Fruit fly (Drosophila melanogaster): ENCODE measurements around the gene Dhc1.
A peak's percentile ranks its signal among the peaks of the same experiment; 100 is the strongest.

The Dhc1 gene

DNA sequence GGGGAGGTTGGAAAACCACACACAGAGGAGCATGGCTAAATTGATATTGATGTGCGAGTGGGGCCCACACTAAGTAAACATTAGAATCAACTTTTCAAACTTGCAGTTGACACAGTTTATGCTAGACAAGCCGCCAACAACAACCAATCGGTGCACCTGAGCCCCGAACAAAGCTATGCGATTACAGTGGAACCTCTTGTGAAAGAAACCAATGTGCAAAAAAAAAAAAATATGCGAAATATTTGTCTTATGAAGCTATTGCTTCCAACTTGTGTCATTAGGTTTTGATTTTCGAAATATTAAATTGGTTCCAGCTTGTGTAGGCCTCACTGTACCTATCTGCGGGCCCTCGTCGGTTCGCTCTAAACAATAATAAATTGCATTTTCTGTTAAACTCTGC, 56.1 kb downstream of the Dhc1 start (continued):
- TF ChIP-seq mld (GFP tag; IDR thresholded peaks at IDR 0.05; ENCODE audit: partially characterized antibody) = no peak
- peak; percentile 76 for TF ChIP-seq Nf-YA (GFP tag; IDR thresholded peaks at IDR 0.05)
- TF ChIP-seq CG8388 (GFP tag; optimal IDR thresholded peaks at IDR 0.05) = peak; percentile 73
- TF ChIP-seq CG4424 (GFP tag; optimal IDR thresholded peaks at IDR 0.05) = peak; percentile 77
- peak; percentile 46; the same call in 1 of the 2 replicates for TF ChIP-seq E2f2 (GFP tag; IDR thresholded peaks at IDR 0.05)
- peak; percentile 60 for TF ChIP-seq Fer3 (tag; optimal IDR thresholded peaks at IDR 0.05)
- TF ChIP-seq Dll (GFP tag; IDR thresholded peaks at IDR 0.05; ENCODE audit: partially characterized antibody) = no peak
- TF ChIP-seq kay (GFP tag; optimal IDR thresholded peaks at IDR 0.05) = no peak
- TF ChIP-seq CG2712 (tag; optimal IDR thresholded peaks at IDR 0.05) = peak; percentile 62
- peak; percentile 23; the same call in 1 of the 2 replicates for TF ChIP-seq GATAe (GFP tag; conservative IDR thresholded peaks at IDR 0.05)
- peak; percentile 71 for TF ChIP-seq ab (GFP tag; optimal IDR thresholded peaks at IDR 0.05)
- TF ChIP-seq z (GFP tag; IDR thresholded peaks at IDR 0.05) = no peak
- TF ChIP-seq CG12744 (GFP tag; optimal IDR thresholded peaks at IDR 0.05) = no peak
- peak; percentile 58 for TF ChIP-seq Atf-2 (GFP tag; optimal IDR thresholded peaks at IDR 0.05)
- TF ChIP-seq CG6175 (GFP tag; IDR thresholded peaks at IDR 0.05) = 0 out of 3 replicates have a peak, but pooled peaks have one; percentile 61
- TF ChIP-seq otp (GFP tag; IDR thresholded peaks at IDR 0.05) = peak; percentile 74
- TF ChIP-seq Scr (GFP tag; IDR thresholded peaks at IDR 0.05; ENCODE audit: partially characterized antibody) = no peak
- TF ChIP-seq CG9797 (GFP tag; optimal IDR thresholded peaks at IDR 0.05) = no peak
- TF ChIP-seq lbe (GFP tag; optimal IDR thresholded peaks at IDR 0.05) = no peak
- no peak for TF ChIP-seq nom (GFP tag; optimal IDR thresholded peaks at IDR 0.05)
- TF ChIP-seq ato (GFP tag; IDR thresholded peaks at IDR 0.05; ENCODE audit: partially characterized antibody) = no peak
- peak; percentile 51 for TF ChIP-seq kah (GFP tag; optimal IDR thresholded peaks at IDR 0.05)
- peak; percentile 69 for TF ChIP-seq E2f1 (GFP tag; IDR thresholded peaks at IDR 0.05)
- no peak for TF ChIP-seq gro (GFP tag; optimal IDR thresholded peaks at IDR 0.05)
- TF ChIP-seq Dad (GFP tag; optimal IDR thresholded peaks at IDR 0.05) = peak; percentile 60
- TF ChIP-seq Mad (GFP tag; optimal IDR thresholded peaks at IDR 0.05) = peak; percentile 46
- no peak for TF ChIP-seq YL-1 (GFP tag; optimal IDR thresholded peaks at IDR 0.05)
- peak; percentile 25 for TF ChIP-seq Lhr (GFP tag; optimal IDR thresholded peaks at IDR 0.05)
- TF ChIP-seq gt (GFP tag; IDR thresholded peaks at IDR 0.05) = peak; percentile 50
- TF ChIP-seq ems (GFP tag; optimal IDR thresholded peaks at IDR 0.05) = peak; percentile 58
- peak; percentile 45 for TF ChIP-seq CG10267 (tag; optimal IDR thresholded peaks at IDR 0.05)
- peak; percentile 52 for TF ChIP-seq CG6254 (GFP tag; optimal IDR thresholded peaks at IDR 0.05)
- TF ChIP-seq Awh (GFP tag; IDR thresholded peaks at IDR 0.05) = peak; percentile 80
- TF ChIP-seq hb (GFP tag; IDR thresholded peaks at IDR 0.05; ENCODE audit: partially characterized antibody) = no peak
- 0 out of 2 replicates have a peak, but pooled peaks have one; percentile 33 for TF ChIP-seq CG17612 (GFP tag; IDR thresholded peaks at IDR 0.05)
- TF ChIP-seq sob (GFP tag; IDR thresholded peaks at IDR 0.05) = peak; percentile 80
- TF ChIP-seq Opbp (GFP tag; IDR thresholded peaks at IDR 0.05; ENCODE audit: partially characterized antibody) = no peak
- TF ChIP-seq Atf3 (GFP tag; optimal IDR thresholded peaks at IDR 0.05) = peak; percentile 68
- TF ChIP-seq chif (GFP tag; optimal IDR thresholded peaks at IDR 0.05) = peak; percentile 76 to 85
- no peak for TF ChIP-seq Hmx (GFP tag; optimal IDR thresholded peaks at IDR 0.05)
- TF ChIP-seq CG6791 (GFP tag; IDR thresholded peaks at IDR 0.05; ENCODE audit: partially characterized antibody) = no peak
- peak; percentile 70 for TF ChIP-seq dati (GFP tag; IDR thresholded peaks at IDR 0.05)
- TF ChIP-seq oc (tag; optimal IDR thresholded peaks at IDR 0.05) = peak; percentile 67
- no peak for TF ChIP-seq CG14965 (GFP tag; optimal IDR thresholded peaks at IDR 0.05; ENCODE audit: borderline replicate concordance)
- TF ChIP-seq NK7.1 (GFP tag; optimal IDR thresholded peaks at IDR 0.05) = peak; percentile 14
- peak; percentile 51 for TF ChIP-seq CG1792 (GFP tag; optimal IDR thresholded peaks at IDR 0.05)
- TF ChIP-seq CG32767 (GFP tag; IDR thresholded peaks at IDR 0.05) = peak; percentile 76
- peak; percentile 72 for TF ChIP-seq CG12391 (tag; optimal IDR thresholded peaks at IDR 0.05)
- TF ChIP-seq odd (GFP tag; optimal IDR thresholded peaks at IDR 0.05) = peak; percentile 34
- peak; percentile 76 for TF ChIP-seq chm (GFP tag; IDR thresholded peaks at IDR 0.05)
- TF ChIP-seq CG2129 (GFP tag; IDR thresholded peaks at IDR 0.05; ENCODE audit: partially characterized antibody) = no peak
